Worm (Caenorhabditis elegans) whole organism, young adult: ENCODE measurements around the gene ztf-17.
A peak's percentile ranks its signal among the peaks of the same experiment; 100 is the strongest.

Source experiments
- B0019.2 ChIP-seq: fragments of 200-800 bp; sonication (Bioruptor generic); conservative IDR thresholded peaks from 2 replicates; pipeline ENCODE4 v1.3.6; 2022; ENCODE audit warnings: missing genetic modification reagents, missing genetic modification characterization, missing compliant biosample characterization
- D2030.7 ChIP-seq: fragments of 200-800 bp; sonication (Bioruptor generic); IDR thresholded peaks from 2 replicates; pipeline ENCODE4 v1.3.6; 2022; ENCODE audit warnings: missing genetic modification reagents, missing genetic modification characterization, missing compliant biosample characterization
- F10E7.11 ChIP-seq: sonication (generic microtip); optimal IDR thresholded peaks from 2 replicates; lab custom pipeline; 2017; ENCODE audit warnings: mild to moderate bottlenecking, missing genetic modification characterization, moderate library complexity, missing compliant biosample characterization
- F23B12.7 ChIP-seq: sonication (generic microtip); optimal IDR thresholded peaks from 2 replicates; lab custom pipeline; 2017; ENCODE audit warnings: missing genetic modification characterization, mild to moderate bottlenecking, missing compliant biosample characterization, antibody characterized with exemption, moderate library complexity; ENCODE audit not compliant: insufficient read depth
- F55B11.4 ChIP-seq: sonication (generic microtip); optimal IDR thresholded peaks from 2 replicates; lab custom pipeline; 2016; ENCODE audit warnings: missing compliant biosample characterization, missing genetic modification characterization, borderline replicate concordance; ENCODE audit not compliant: insufficient read depth
- K12H6.12 ChIP-seq: fragments of 200-800 bp; sonication (Bioruptor generic); optimal IDR thresholded peaks from 2 replicates; lab custom pipeline; 2018; ENCODE audit warnings: mild to moderate bottlenecking, missing genetic modification characterization, missing compliant biosample characterization
- aptf-2 ChIP-seq: fragments of 200-800 bp; sonication (Bioruptor generic); conservative IDR thresholded peaks from 2 replicates; pipeline ENCODE4 v1.3.6; 2022; ENCODE audit warnings: missing genetic modification reagents, missing genetic modification characterization, missing compliant biosample characterization
- attf-6 ChIP-seq: fragments of 200-800 bp; sonication (Bioruptor generic); IDR thresholded peaks from 2 replicates; pipeline ENCODE4 v1.3.6; 2022; ENCODE audit warnings: missing genetic modification reagents, missing genetic modification characterization, missing compliant biosample characterization
- ceh-27 ChIP-seq: fragments of 200-800 bp; sonication (Bioruptor generic); optimal IDR thresholded peaks from 2 replicates; lab custom pipeline; 2018; ENCODE audit warnings: mild to moderate bottlenecking, missing genetic modification characterization, moderate library complexity, missing compliant biosample characterization
- ceh-79 ChIP-seq: sonication (generic microtip); optimal IDR thresholded peaks from 2 replicates; lab custom pipeline; 2017; ENCODE audit warnings: mild to moderate bottlenecking, missing genetic modification characterization, missing compliant biosample characterization
- chd-7 ChIP-seq: sonication (generic microtip); optimal IDR thresholded peaks from 2 replicates; lab custom pipeline; 2016; ENCODE audit warnings: mild to moderate bottlenecking, missing genetic modification characterization, moderate library complexity, missing compliant biosample characterization
- dpl-1 ChIP-seq: fragments of 150-350 bp; optimal IDR thresholded peaks from 2 replicates; lab custom pipeline; 2014; ENCODE audit warnings: missing biosample characterization, missing genetic modification reagents, missing genetic modification characterization
- gei-17 ChIP-seq: fragments of 200-800 bp; sonication (Bioruptor generic); optimal IDR thresholded peaks from 2 replicates; lab custom pipeline; 2018; ENCODE audit warnings: mild to moderate bottlenecking, missing genetic modification characterization, missing compliant biosample characterization
- hmg-1.2 ChIP-seq: fragments of 200-800 bp; sonication (Bioruptor generic); IDR thresholded peaks from 2 replicates; pipeline ENCODE4 v1.3.6; 2022; ENCODE audit warnings: missing genetic modification reagents, missing genetic modification characterization, missing compliant biosample characterization
- let-607 ChIP-seq, 2 experiments: fragments of 200-800 bp in 1 of 2; sonication (Bioruptor generic) in 1 of 2; sonication (generic microtip) in 1 of 2; optimal IDR thresholded peaks; 2 replicates each; lab custom pipeline; 2016 to 2018; ENCODE audit warnings: mild to moderate bottlenecking in 2 of 2, missing compliant biosample characterization in 2 of 2, missing genetic modification characterization in 2 of 2, moderate library complexity in 2 of 2, missing genotype in 1 of 2
- lin-26 ChIP-seq: fragments of 200-800 bp; sonication (Bioruptor generic); IDR thresholded peaks from 2 replicates; pipeline ENCODE4 v1.3.6; 2022; ENCODE audit warnings: missing genetic modification reagents, missing genetic modification characterization, missing compliant biosample characterization
- lin-40 ChIP-seq: sonication (generic microtip); optimal IDR thresholded peaks from 2 replicates; lab custom pipeline; 2016; ENCODE audit warnings: missing genetic modification characterization, mild to moderate bottlenecking, missing compliant biosample characterization, missing genotype, missing genetic modification reagents
- mel-28 ChIP-seq: sonication (generic microtip); optimal IDR thresholded peaks from 2 replicates; lab custom pipeline; 2016; ENCODE audit warnings: borderline replicate concordance, mild to moderate bottlenecking, missing genetic modification characterization, missing compliant biosample characterization
- nfya-1 ChIP-seq: sonication (generic microtip); optimal IDR thresholded peaks from 2 replicates; lab custom pipeline; 2017; ENCODE audit warnings: antibody characterized with exemption, missing compliant biosample characterization, missing genetic modification characterization, borderline replicate concordance; ENCODE audit not compliant: insufficient read depth
- nfyb-1 ChIP-seq: fragments of 200-800 bp; sonication (Bioruptor generic); IDR thresholded peaks from 2 replicates; pipeline ENCODE4 v1.3.6; 2022; ENCODE audit warnings: missing genetic modification reagents, missing genetic modification characterization, missing compliant biosample characterization
- nhr-90 ChIP-seq: sonication (generic microtip); optimal IDR thresholded peaks from 2 replicates; lab custom pipeline; 2016; ENCODE audit warnings: missing genotype, mild to moderate bottlenecking, missing genetic modification characterization, missing compliant biosample characterization
- rpc-1 ChIP-seq, 2 experiments: fragments of 150-350 bp in 1 of 2; sonication (generic microtip) in 1 of 2; optimal IDR thresholded peaks; 2 replicates each; lab custom pipeline; 2014 to 2018; ENCODE audit warnings: missing biosample characterization in 1 of 2, missing genetic modification characterization in 1 of 2, missing genetic modification reagents in 1 of 2, missing genotype in 1 of 2
- sea-2 ChIP-seq: fragments of 200-800 bp; sonication (Bioruptor generic); IDR thresholded peaks from 2 replicates; pipeline ENCODE4 v1.3.6; 2022; ENCODE audit warnings: missing genetic modification characterization, missing compliant biosample characterization
- snpc-3.4 ChIP-seq: sonication (generic microtip); optimal IDR thresholded peaks from 2 replicates; lab custom pipeline; 2017; ENCODE audit warnings: missing genetic modification characterization, mild to moderate bottlenecking, missing compliant biosample characterization, antibody characterized with exemption, moderate library complexity, missing genotype, missing genetic modification reagents
- somi-1 ChIP-seq: fragments of 200-800 bp; sonication (Bioruptor generic); optimal IDR thresholded peaks from 2 replicates; lab custom pipeline; 2018; ENCODE audit warnings: mild to moderate bottlenecking, missing genetic modification characterization, missing compliant biosample characterization
- tbx-9 ChIP-seq: sonication (generic microtip); optimal IDR thresholded peaks from 2 replicates; lab custom pipeline; 2016; ENCODE audit warnings: borderline replicate concordance, missing genetic modification characterization, inconsistent platforms, missing compliant biosample characterization
- zfh-2 ChIP-seq: fragments of 200-800 bp; sonication (Bioruptor generic); conservative IDR thresholded peaks from 2 replicates; pipeline ENCODE4 v1.3.6; 2022; ENCODE audit warnings: missing genetic modification reagents, missing genetic modification characterization, missing compliant biosample characterization

The ztf-17 gene

ce11 chrII:7842053-7842452, 27.9 kb downstream of the ztf-17 start, which contains the start of gene klp-3:
TSS of gene klp-3 (plus strand) at chrII:7842353.
- TF ChIP-seq ceh-79 (tag; lab: Kevin White, UChicago) (no peak), aptf-2 (GFP tag; lab: Robert Waterston, UW) (no peak), nfya-1 (tag; lab: Kevin White, UChicago) (no peak), B0019.2 (GFP tag; lab: Robert Waterston, UW) (no peak), lin-40 (tag; lab: Kevin White, UChicago) (no peak), F10E7.11 (tag; lab: Kevin White, UChicago) (no peak), F55B11.4 (tag; lab: Kevin White, UChicago) (no peak), snpc-3.4 (tag; lab: Kevin White, UChicago) (no peak), rpc-1 (optimal IDR thresholded peaks at IDR 0.05; lab: Kevin White, UChicago) (no peak), rpc-1 (tag; optimal IDR thresholded peaks at IDR 0.05; lab: Kevin White, UChicago) (no peak), sea-2 (GFP tag; lab: Robert Waterston, UW) (no peak), tbx-9 (tag; lab: Kevin White, UChicago) (no peak), F23B12.7 (tag; lab: Kevin White, UChicago) (no peak), lin-26 (GFP tag; lab: Robert Waterston, UW) (no peak)

DNA sequence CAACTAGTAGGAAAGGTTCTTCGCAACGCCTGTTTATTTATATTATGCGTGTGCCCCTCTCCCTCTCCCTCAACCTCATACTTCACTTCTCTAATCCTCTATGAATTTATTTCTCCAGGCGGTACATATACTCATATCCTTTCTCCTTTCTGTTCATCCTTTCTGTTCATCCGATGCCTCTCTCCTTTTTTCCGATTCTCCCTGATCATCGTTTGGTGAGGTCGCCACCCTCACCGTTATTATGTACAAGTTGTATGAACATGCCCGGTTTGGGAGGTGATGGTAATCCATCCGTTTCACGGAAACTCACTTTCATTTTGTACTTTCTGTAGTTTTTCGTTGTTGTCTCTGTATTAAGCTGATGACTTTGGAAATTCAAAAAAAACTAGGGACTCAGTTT, 30.3 kb downstream of the ztf-17 start:
- TF ChIP-seq zfh-2 (GFP tag; lab: Robert Waterston, UW) (no peak), let-607 (tag; optimal IDR thresholded peaks at IDR 0.05; lab: Kevin White, UChicago) (no peak), B0019.2 (GFP tag; lab: Robert Waterston, UW) (no peak), ceh-27 (GFP tag; lab: Kevin White, UChicago) (no peak), chd-7 (tag; lab: Kevin White, UChicago) (no peak)
- TF ChIP-seq, all 124 proteins: peak for 0

ce11 chrII:7838661-7839060, 31.3 kb downstream of the ztf-17 start:
- TF ChIP-seq gei-17 (GFP tag; lab: Kevin White, UChicago) (no peak), dpl-1 (no peak), nhr-90 (tag; lab: Kevin White, UChicago) (no peak), hmg-1.2 (peak; percentile 76)
- TF ChIP-seq, all 124 proteins: peak for 1

- peak; percentile 61 for TF ChIP-seq K12H6.12 (tag; lab: Kevin White, UChicago)
- peak; percentile 40 for TF ChIP-seq somi-1 (GFP tag; lab: Kevin White, UChicago)
- 0 out of 2 replicates have a peak, but pooled peaks have one; percentile 7 for TF ChIP-seq nfyb-1 (GFP tag; lab: Robert Waterston, UW)
- no peak for TF ChIP-seq D2030.7 (GFP tag; lab: Robert Waterston, UW)
- TF ChIP-seq, all 124 proteins: peak for 3
Measured at ce11 chrII:7836613-7837226, 33.2 kb downstream of the ztf-17 start.

DNA sequence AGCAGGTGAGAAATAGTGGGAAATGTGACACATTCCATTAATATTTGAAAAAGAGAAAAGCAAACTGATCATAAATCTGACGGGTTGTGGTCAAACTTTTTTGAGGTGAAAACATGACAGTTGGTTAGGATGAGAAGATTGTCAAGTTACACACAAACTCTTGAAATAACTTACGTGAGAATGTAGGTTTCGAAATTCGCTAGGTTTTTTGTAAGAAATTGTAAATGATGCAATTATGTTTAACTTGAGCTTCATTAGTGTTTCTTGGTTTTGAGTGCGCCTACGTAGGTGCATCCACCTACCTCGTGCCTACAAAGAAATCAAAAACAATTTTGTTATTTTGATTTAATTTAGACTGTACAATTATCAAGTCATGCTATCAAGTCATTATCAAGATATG, 34.6 kb downstream of the ztf-17 start, which contains the start of gene cex-2:
Gene cex-2, minus strand, starts transcription at position 101 of the 400 bp plus-strand sequence.
- TF ChIP-seq attf-6 (GFP tag; lab: Robert Waterston, UW), result no peak
- TF ChIP-seq lin-40 (tag; lab: Kevin White, UChicago), result no peak
- no peak for TF ChIP-seq mel-28 (tag; lab: Kevin White, UChicago)
- no peak for TF ChIP-seq aptf-2 (GFP tag; lab: Robert Waterston, UW)
- TF ChIP-seq nfya-1 (tag; lab: Kevin White, UChicago), result no peak
